Fruit fly (Drosophila melanogaster) whole organism, embryonic: ENCODE measurements around the gene Mob3.

Experiments used
- Aef1 ChIP-seq: fragments of 200-800 bp; sonication (Bioruptor generic); IDR thresholded peaks from 3 replicates; pipeline ENCODE4 v1.3.6; 2022; ENCODE audit warnings: missing biosample characterization, missing genetic modification characterization
- Antp ChIP-seq: fragments of 200-800 bp; sonication (Bioruptor generic); optimal IDR thresholded peaks from 3 replicates; lab custom pipeline; 2016; ENCODE audit warnings: missing biosample characterization, missing genetic modification characterization
- Asciz ChIP-seq: fragments of 200-800 bp; sonication (Bioruptor generic); optimal IDR thresholded peaks from 2 replicates; lab custom pipeline; 2017; ENCODE audit warnings: missing biosample characterization, mild to moderate bottlenecking, missing genetic modification characterization, missing genetic modification reagents
- BtbVII ChIP-seq: fragments of 200-800 bp; sonication (Bioruptor generic); optimal IDR thresholded peaks from 3 replicates; lab custom pipeline; 2017; ENCODE audit warnings: missing biosample characterization, mild to moderate bottlenecking, missing genetic modification characterization
- CG10267 ChIP-seq: fragments of 200-800 bp; sonication (Bioruptor generic); optimal IDR thresholded peaks from 2 replicates; lab custom pipeline; 2018; ENCODE audit warnings: missing biosample characterization, mild to moderate bottlenecking, missing genetic modification characterization, moderate library complexity
- CG10321 ChIP-seq: fragments of 200-800 bp; sonication (Bioruptor generic); IDR thresholded peaks from 2 replicates; pipeline ENCODE4 v1.3.6; 2022; ENCODE audit warnings: missing biosample characterization, missing genetic modification characterization
- CG10565 ChIP-seq: fragments of 200-800 bp; sonication (Bioruptor generic); optimal IDR thresholded peaks from 3 replicates; lab custom pipeline; 2016; ENCODE audit warnings: missing biosample characterization, mild to moderate bottlenecking, missing genetic modification characterization
- CG10959 ChIP-seq: fragments of 200-800 bp; sonication (Bioruptor generic); IDR thresholded peaks from 2 replicates; pipeline ENCODE4 v1.3.6; 2022; ENCODE audit warnings: missing biosample characterization, missing genetic modification characterization
- CG11695 ChIP-seq: fragments of 200-800 bp; sonication (Bioruptor generic); IDR thresholded peaks from 3 replicates; pipeline ENCODE4 v1.3.6; 2022; ENCODE audit warnings: missing biosample characterization, missing genetic modification characterization
- CG12391 ChIP-seq: fragments of 200-800 bp; sonication (Bioruptor generic); optimal IDR thresholded peaks from 3 replicates; lab custom pipeline; 2018; ENCODE audit warnings: missing biosample characterization, mild to moderate bottlenecking, missing genetic modification characterization, moderate library complexity
- CG13624 ChIP-seq: fragments of 200-800 bp; sonication (Bioruptor generic); optimal IDR thresholded peaks from 2 replicates; lab custom pipeline; 2016; ENCODE audit warnings: missing biosample characterization, missing genetic modification characterization
- CG14667 ChIP-seq: fragments of 200-800 bp; sonication (Bioruptor generic); IDR thresholded peaks from 2 replicates; pipeline ENCODE4 v1.3.6; 2022; ENCODE audit warnings: missing biosample characterization, missing genetic modification characterization
- CG1603 ChIP-seq: fragments of 200-800 bp; sonication (Bioruptor generic); optimal IDR thresholded peaks from 2 replicates; lab custom pipeline; 2019; ENCODE audit warnings: missing biosample characterization, mild to moderate bottlenecking, missing genetic modification characterization, moderate library complexity
- CG17328 ChIP-seq: fragments of 200-800 bp; sonication (Bioruptor generic); IDR thresholded peaks from 2 replicates; pipeline ENCODE4 v1.3.6; 2022; ENCODE audit warnings: missing biosample characterization, missing genetic modification characterization
- CG17361 ChIP-seq: fragments of 200-800 bp; sonication (Bioruptor generic); IDR thresholded peaks from 3 replicates; pipeline ENCODE4 v1.3.6; 2022; ENCODE audit warnings: missing biosample characterization, missing genetic modification characterization
- CG1792 ChIP-seq: fragments of 200-800 bp; sonication (Bioruptor generic); optimal IDR thresholded peaks from 2 replicates; lab custom pipeline; 2016; ENCODE audit warnings: missing biosample characterization, missing genetic modification characterization
- CG18262 ChIP-seq: fragments of 200-800 bp; optimal IDR thresholded peaks from 3 replicates; lab custom pipeline; 2019; ENCODE audit warnings: missing biosample characterization, mild to moderate bottlenecking, missing genetic modification characterization, moderate library complexity
- CG31441 ChIP-seq: fragments of 200-800 bp; sonication (Bioruptor generic); IDR thresholded peaks from 2 replicates; pipeline ENCODE4 v1.3.6; 2022; ENCODE audit warnings: missing biosample characterization, missing genetic modification characterization
- CG3163 ChIP-seq: fragments of 200-800 bp; sonication (Bioruptor generic); optimal IDR thresholded peaks from 3 replicates; lab custom pipeline; 2016; ENCODE audit warnings: missing biosample characterization, missing genetic modification characterization
- CG6813 ChIP-seq: fragments of 200-800 bp; sonication (Bioruptor generic); optimal IDR thresholded peaks from 2 replicates; lab custom pipeline; 2017; ENCODE audit warnings: missing biosample characterization, missing genetic modification characterization, mild to moderate bottlenecking, moderate library complexity, missing genetic modification reagents
- CG7987 ChIP-seq: fragments of 200-800 bp; sonication (Bioruptor generic); optimal IDR thresholded peaks from 2 replicates; lab custom pipeline; 2018; ENCODE audit warnings: missing biosample characterization, mild to moderate bottlenecking, missing genetic modification characterization, moderate library complexity
- CG8089 ChIP-seq: fragments of 200-800 bp; sonication (Bioruptor generic); optimal IDR thresholded peaks from 3 replicates; lab custom pipeline; 2016; ENCODE audit warnings: missing biosample characterization, missing genetic modification characterization
- CG8359 ChIP-seq: fragments of 200-800 bp; sonication (Bioruptor generic); optimal IDR thresholded peaks from 2 replicates; lab custom pipeline; 2017; ENCODE audit warnings: missing biosample characterization, mild to moderate bottlenecking, missing genetic modification characterization, borderline replicate concordance
- CG8944 ChIP-seq: fragments of 200-800 bp; sonication (Bioruptor generic); optimal IDR thresholded peaks from 3 replicates; lab custom pipeline; 2016; ENCODE audit warnings: missing biosample characterization, missing genetic modification characterization
- CG9215 ChIP-seq: fragments of 200-800 bp; sonication (Bioruptor generic); IDR thresholded peaks from 2 replicates; pipeline ENCODE4 v1.3.6; 2022; ENCODE audit warnings: missing biosample characterization, missing genetic modification characterization
- CG9437 ChIP-seq: fragments of 200-800 bp; sonication (Bioruptor generic); optimal IDR thresholded peaks from 2 replicates; lab custom pipeline; 2018; ENCODE audit warnings: missing biosample characterization, mild to moderate bottlenecking, missing genetic modification characterization
- D19B ChIP-seq: fragments of 200-800 bp; sonication (Bioruptor generic); optimal IDR thresholded peaks from 2 replicates; lab custom pipeline; 2017; ENCODE audit warnings: missing biosample characterization, mild to moderate bottlenecking, missing genetic modification characterization
- Dad ChIP-seq: fragments of 200-800 bp; sonication (Bioruptor generic); optimal IDR thresholded peaks from 3 replicates; lab custom pipeline; 2016; ENCODE audit warnings: missing biosample characterization, missing genetic modification characterization
- Dip2 ChIP-seq: fragments of 200-800 bp; sonication (Bioruptor generic); IDR thresholded peaks from 2 replicates; pipeline ENCODE4 v1.3.6; 2022; ENCODE audit warnings: missing biosample characterization, missing genetic modification characterization
- Dll ChIP-seq: fragments of 200-800 bp; sonication (Bioruptor generic); IDR thresholded peaks from 4 replicates; pipeline ENCODE4 v1.3.6; 2022; ENCODE audit warnings: missing biosample characterization, missing genetic modification characterization; ENCODE audit not compliant: partially characterized antibody
- Drgx ChIP-seq: fragments of 200-800 bp; sonication (Bioruptor generic); IDR thresholded peaks from 2 replicates; pipeline ENCODE4 v1.3.6; 2022; ENCODE audit warnings: missing biosample characterization, missing genetic modification characterization
- ERR ChIP-seq: fragments of 200-800 bp; sonication (Bioruptor generic); optimal IDR thresholded peaks from 2 replicates; lab custom pipeline; 2016; ENCODE audit warnings: missing biosample characterization, missing genetic modification characterization
- Elba2 ChIP-seq: fragments of 200-800 bp; sonication (Bioruptor generic); optimal IDR thresholded peaks from 3 replicates; lab custom pipeline; 2016; ENCODE audit warnings: missing biosample characterization, missing genetic modification characterization
- Ets97D ChIP-seq: fragments of 200-800 bp; sonication (Bioruptor generic); optimal IDR thresholded peaks from 3 replicates; lab custom pipeline; 2016; ENCODE audit warnings: missing biosample characterization, missing genetic modification characterization
- HLH54F ChIP-seq: fragments of 200-800 bp; sonication (Bioruptor generic); optimal IDR thresholded peaks from 3 replicates; lab custom pipeline; 2016; ENCODE audit warnings: missing biosample characterization, missing genetic modification characterization
- Hr3 ChIP-seq: fragments of 200-800 bp; sonication (Bioruptor generic); optimal IDR thresholded peaks from 3 replicates; lab custom pipeline; 2016; ENCODE audit warnings: missing biosample characterization, missing genetic modification characterization
- Hr39 ChIP-seq: fragments of >200 bp; optimal IDR thresholded peaks from 2 replicates; lab custom pipeline; 2017
- Kr ChIP-seq: fragments of 200-800 bp; sonication (Bioruptor generic); optimal IDR thresholded peaks from 2 replicates; lab custom pipeline; 2017; ENCODE audit warnings: missing biosample characterization, mild to moderate bottlenecking, missing genetic modification characterization
- Max ChIP-seq: fragments of 200-800 bp; sonication (Bioruptor generic); optimal IDR thresholded peaks from 2 replicates; lab custom pipeline; 2016; ENCODE audit warnings: missing biosample characterization, mild to moderate bottlenecking, missing genetic modification characterization
- Spps ChIP-seq: fragments of 200-800 bp; sonication (Bioruptor generic); optimal IDR thresholded peaks from 2 replicates; lab custom pipeline; 2018; ENCODE audit warnings: missing biosample characterization, mild to moderate bottlenecking, missing genetic modification characterization
- bab2 ChIP-seq: fragments of 200-800 bp; sonication (Bioruptor generic); optimal IDR thresholded peaks from 2 replicates; lab custom pipeline; 2016; ENCODE audit warnings: missing biosample characterization, missing genetic modification characterization
- crc ChIP-seq: fragments of 200-800 bp; sonication (Bioruptor generic); optimal IDR thresholded peaks from 2 replicates; lab custom pipeline; 2016; ENCODE audit warnings: missing biosample characterization, missing genetic modification characterization
- dan ChIP-seq: fragments of 200-800 bp; sonication (Bioruptor generic); IDR thresholded peaks from 2 replicates; pipeline ENCODE4 v1.3.6; 2022; ENCODE audit warnings: missing biosample characterization, missing genetic modification characterization
- fu2 ChIP-seq: fragments of 200-800 bp; sonication (Bioruptor generic); optimal IDR thresholded peaks from 2 replicates; lab custom pipeline; 2016; ENCODE audit warnings: missing biosample characterization, missing genetic modification characterization
- her ChIP-seq: fragments of 200-800 bp; sonication (Bioruptor generic); optimal IDR thresholded peaks from 2 replicates; lab custom pipeline; 2016; ENCODE audit warnings: missing biosample characterization, missing genetic modification characterization
- lola ChIP-seq, 3 experiments: fragments of >200 bp in 2 of 3; fragments of 200-800 bp in 1 of 3; sonication (Bioruptor generic) in 1 of 3; optimal IDR thresholded peaks; 2 replicates each; lab custom pipeline; 2017 to 2019; ENCODE audit warnings: missing biosample characterization in 3 of 3, missing genetic modification characterization in 3 of 3, mild to moderate bottlenecking in 1 of 3, moderate library complexity in 1 of 3
- nom ChIP-seq: fragments of 200-800 bp; sonication (Bioruptor generic); optimal IDR thresholded peaks from 2 replicates; lab custom pipeline; 2017; ENCODE audit warnings: missing biosample characterization, missing genetic modification characterization, mild to moderate bottlenecking, moderate library complexity, missing genetic modification reagents
- otp ChIP-seq: fragments of 200-800 bp; sonication (Bioruptor generic); IDR thresholded peaks from 3 replicates; pipeline ENCODE4, ENCODE4 v1.3.6; 2022; ENCODE audit warnings: missing biosample characterization, missing genetic modification characterization
- rib ChIP-seq: fragments of 200-800 bp; sonication (Bioruptor generic); IDR thresholded peaks from 2 replicates; pipeline ENCODE4 v1.3.6; 2022; ENCODE audit warnings: missing biosample characterization, missing genetic modification characterization
- sens ChIP-seq: fragments of 200-800 bp; sonication (Bioruptor generic); peaks from one replicate; lab custom pipeline; 2016; ENCODE audit warnings: missing biosample characterization, missing genetic modification characterization
- twi ChIP-seq: fragments of 200-800 bp; optimal IDR thresholded peaks from 2 replicates; lab custom pipeline; 2019; ENCODE audit warnings: missing biosample characterization, mild to moderate bottlenecking, missing genetic modification characterization, moderate library complexity

Gene Mob3

dm6 chr2L:10263830-10264634 lies 1.1 kb upstream of the Mob3 start, which contains the start of gene REPTOR-BP (continued):
- TF ChIP-seq D19B (GFP tag; lab: Kevin White, UChicago): no peak
- no peak for TF ChIP-seq dan (GFP tag; lab: Robert Waterston, UW)
- no peak for TF ChIP-seq Dip2 (GFP tag; lab: Robert Waterston, UW)
- TF ChIP-seq CG3163: no peak
- no peak for TF ChIP-seq CG8944 (GFP tag; lab: Kevin White, UChicago)
- no peak for TF ChIP-seq HLH54F (GFP tag; lab: Kevin White, UChicago)
- TF ChIP-seq otp (GFP tag; lab: Robert Waterston, UW): no peak
- TF ChIP-seq CG11695 (GFP tag; lab: Robert Waterston, UW): no peak
- TF ChIP-seq Asciz: no peak
- TF ChIP-seq Hr3 (GFP tag; lab: Kevin White, UChicago): no peak
- peak; percentile 82 for TF ChIP-seq CG13624
- no peak for TF ChIP-seq CG17328
- no peak for TF ChIP-seq CG12391 (tag; lab: Kevin White, UChicago)
- TF ChIP-seq CG31441 (GFP tag; lab: Robert Waterston, UW): no peak
- TF ChIP-seq CG8089 (GFP tag; lab: Kevin White, UChicago): no peak
- no peak for TF ChIP-seq CG9215 (GFP tag; lab: Robert Waterston, UW)
- no peak for TF ChIP-seq Antp
- TF ChIP-seq CG17361 (GFP tag; lab: Robert Waterston, UW): peak; percentile 22; the same call in 1 of the 3 replicates
- TF ChIP-seq Hr39 (lab: Kevin White, UChicago): no peak
- peak; percentile 99 for TF ChIP-seq CG1603
- no peak for TF ChIP-seq rib (GFP tag; lab: Robert Waterston, UW)
- TF ChIP-seq Dll (GFP tag; lab: Robert Waterston, UW): no peak
- TF ChIP-seq Max: no peak
- TF ChIP-seq twi (tag; lab: Kevin White, UChicago): no peak
- no peak for TF ChIP-seq lola (GFP tag; optimal IDR thresholded peaks at IDR 0.05; lab: Kevin White, UChicago)
- TF ChIP-seq bab2 (GFP tag; lab: Kevin White, UChicago): no peak
- no peak for TF ChIP-seq fu2 (GFP tag; lab: Kevin White, UChicago)
- TF ChIP-seq Aef1 (GFP tag; lab: Robert Waterston, UW): no peak
- no peak for TF ChIP-seq CG10959
- no peak for TF ChIP-seq CG10321 (GFP tag; lab: Robert Waterston, UW)
- no peak for TF ChIP-seq CG10565
- no peak for TF ChIP-seq Spps (tag; lab: Kevin White, UChicago)
- no peak for TF ChIP-seq CG14667 (GFP tag; lab: Robert Waterston, UW)
- TF ChIP-seq Drgx (GFP tag; lab: Robert Waterston, UW): no peak
- TF ChIP-seq CG1792 (GFP tag; lab: Kevin White, UChicago): no peak
- TF ChIP-seq CG7987 (GFP tag; lab: Kevin White, UChicago): no peak
- TF ChIP-seq CG9437 (GFP tag; lab: Kevin White, UChicago): no peak
- no peak for TF ChIP-seq crc
- TF ChIP-seq CG10267 (tag; lab: Kevin White, UChicago): no peak
- no peak for TF ChIP-seq her (GFP tag; lab: Kevin White, UChicago)
- TF ChIP-seq CG6813 (GFP tag; lab: Kevin White, UChicago): no peak
- peak; percentile 6 for TF ChIP-seq nom (GFP tag; lab: Kevin White, UChicago)
- peak; percentile 0 for TF ChIP-seq CG18262
- TF ChIP-seq Kr (GFP tag; lab: Kevin White, UChicago): no peak
- no peak for TF ChIP-seq BtbVII (GFP tag; lab: Kevin White, UChicago)
- peak; percentile 48 for TF ChIP-seq Elba2 (GFP tag; lab: Kevin White, UChicago)
- no peak for TF ChIP-seq Ets97D (GFP tag; lab: Kevin White, UChicago)
- peak; percentile 59 for TF ChIP-seq sens (GFP tag; lab: Kevin White, UChicago)
- no peak for TF ChIP-seq Dad (GFP tag; lab: Kevin White, UChicago)
- TF ChIP-seq ERR (GFP tag; lab: Kevin White, UChicago): no peak
- TF ChIP-seq CG8359 (GFP tag; lab: Kevin White, UChicago): no peak
